Fruit fly (Drosophila melanogaster) whole organism, embryonic: ENCODE data around the gene CG13403.
A peak's percentile ranks its signal among the peaks of the same experiment; 100 is the strongest.

ENCODE experiments used
- Aef1 ChIP-seq: fragments of 200-800 bp; sonication (Bioruptor generic); IDR thresholded peaks from 3 replicates; pipeline ENCODE4 v1.3.6; 2022; ENCODE audit warnings: missing biosample characterization, missing genetic modification characterization
- Awh ChIP-seq: fragments of 200-800 bp; sonication (Bioruptor generic); IDR thresholded peaks from 2 replicates; pipeline ENCODE4, ENCODE4 v1.3.6; 2022; ENCODE audit warnings: missing biosample characterization, missing genetic modification characterization
- CG10543 ChIP-seq: fragments of 200-800 bp; sonication (Bioruptor generic); optimal IDR thresholded peaks from 3 replicates; lab custom pipeline; 2017; ENCODE audit warnings: missing biosample characterization, mild to moderate bottlenecking, missing genetic modification characterization, moderate library complexity
- CG11247 ChIP-seq: fragments of 200-800 bp; sonication (Bioruptor generic); IDR thresholded peaks from 2 replicates; pipeline ENCODE4 v1.3.6; 2022; ENCODE audit warnings: missing biosample characterization, missing genetic modification characterization
- CG13123 ChIP-seq: fragments of 200-800 bp; sonication (Bioruptor generic); optimal IDR thresholded peaks from 2 replicates; lab custom pipeline; 2016; ENCODE audit warnings: missing biosample characterization, missing genetic modification characterization
- CG13287 ChIP-seq: fragments of 200-800 bp; sonication (Bioruptor generic); IDR thresholded peaks from 2 replicates; pipeline ENCODE4 v1.3.6; 2022; ENCODE audit warnings: missing biosample characterization, missing genetic modification characterization; ENCODE audit not compliant: partially characterized antibody
- CG14710 ChIP-seq: fragments of 200-800 bp; sonication (Bioruptor generic); optimal IDR thresholded peaks from 3 replicates; lab custom pipeline; 2019; ENCODE audit warnings: missing biosample characterization, mild to moderate bottlenecking, missing genetic modification characterization, moderate library complexity
- CG15696 ChIP-seq: fragments of 200-800 bp; sonication (Bioruptor generic); optimal IDR thresholded peaks from 2 replicates; lab custom pipeline; 2019; ENCODE audit warnings: missing biosample characterization, mild to moderate bottlenecking, missing genetic modification characterization, moderate library complexity
- CG32532 ChIP-seq: fragments of 200-800 bp; sonication (Bioruptor generic); IDR thresholded peaks from 2 replicates; pipeline ENCODE4 v1.3.6; 2022; ENCODE audit warnings: missing biosample characterization, missing genetic modification characterization
- CG3407 ChIP-seq: fragments of 200-800 bp; sonication (Bioruptor generic); optimal IDR thresholded peaks from 2 replicates; lab custom pipeline; 2018; ENCODE audit warnings: missing biosample characterization, mild to moderate bottlenecking, missing genetic modification characterization
- CG3847 ChIP-seq: fragments of 200-800 bp; sonication (Bioruptor generic); IDR thresholded peaks from 2 replicates; pipeline ENCODE4 v1.3.6; 2022; ENCODE audit warnings: missing biosample characterization, missing genetic modification characterization
- CG3995 ChIP-seq: fragments of 200-800 bp; sonication (Bioruptor generic); optimal IDR thresholded peaks from 3 replicates; lab custom pipeline; 2016; ENCODE audit warnings: missing biosample characterization, missing genetic modification characterization
- CG4282 ChIP-seq: fragments of 200-800 bp; sonication (Bioruptor generic); optimal IDR thresholded peaks from 2 replicates; lab custom pipeline; 2016; ENCODE audit warnings: missing biosample characterization, missing genetic modification characterization
- CG4328 ChIP-seq: fragments of 200-800 bp; sonication (Bioruptor generic); optimal IDR thresholded peaks from 3 replicates; lab custom pipeline; 2017; ENCODE audit warnings: missing biosample characterization, missing genetic modification reagents, missing genetic modification characterization
- CG6813 ChIP-seq: fragments of 200-800 bp; sonication (Bioruptor generic); optimal IDR thresholded peaks from 2 replicates; lab custom pipeline; 2017; ENCODE audit warnings: missing biosample characterization, missing genetic modification characterization, mild to moderate bottlenecking, moderate library complexity, missing genetic modification reagents
- Dip3 ChIP-seq: fragments of 200-800 bp; sonication (Bioruptor generic); optimal IDR thresholded peaks from 3 replicates; lab custom pipeline; 2016; ENCODE audit warnings: missing biosample characterization, missing genetic modification characterization
- Dll ChIP-seq: fragments of 200-800 bp; sonication (Bioruptor generic); IDR thresholded peaks from 4 replicates; pipeline ENCODE4 v1.3.6; 2022; ENCODE audit warnings: missing biosample characterization, missing genetic modification characterization; ENCODE audit not compliant: partially characterized antibody
- Dp ChIP-seq: fragments of 200-800 bp; sonication (Bioruptor generic); optimal IDR thresholded peaks from 2 replicates; lab custom pipeline; 2018; ENCODE audit warnings: missing biosample characterization, mild to moderate bottlenecking, missing genetic modification characterization, moderate library complexity
- E2f1 ChIP-seq: fragments of 200-800 bp; sonication (Bioruptor generic); IDR thresholded peaks from 2 replicates; pipeline ENCODE4 v1.3.6; 2022; ENCODE audit warnings: missing biosample characterization, missing genetic modification characterization
- Eip74EF ChIP-seq, 2 experiments: fragments of 200-800 bp in 1 of 2; fragments of >200 bp in 1 of 2; sonication (Bioruptor generic) in 1 of 2; optimal IDR thresholded peaks; 2 replicates each; lab custom pipeline; 2017 to 2019; ENCODE audit warnings: missing biosample characterization in 2 of 2, missing genetic modification characterization in 2 of 2, mild to moderate bottlenecking in 1 of 2, moderate library complexity in 1 of 2
- Elba2 ChIP-seq: fragments of 200-800 bp; sonication (Bioruptor generic); optimal IDR thresholded peaks from 3 replicates; lab custom pipeline; 2016; ENCODE audit warnings: missing biosample characterization, missing genetic modification characterization
- Fer2 ChIP-seq: fragments of 200-800 bp; sonication (Bioruptor generic); optimal IDR thresholded peaks from 2 replicates; lab custom pipeline; 2018; ENCODE audit warnings: missing biosample characterization, mild to moderate bottlenecking, missing genetic modification characterization, moderate library complexity
- HHEX ChIP-seq: fragments of 200-800 bp; sonication (Bioruptor generic); optimal IDR thresholded peaks from 3 replicates; lab custom pipeline; 2017; ENCODE audit warnings: missing biosample characterization, mild to moderate bottlenecking, missing genetic modification characterization, missing genetic modification reagents
- Hr78 ChIP-seq, 2 experiments: fragments of 200-800 bp in 1 of 2; fragments of >200 bp in 1 of 2; sonication (Bioruptor generic) in 1 of 2; optimal IDR thresholded peaks; 2 replicates each; lab custom pipeline; 2017 to 2019; ENCODE audit warnings: missing biosample characterization in 2 of 2, missing genetic modification characterization in 2 of 2, mild to moderate bottlenecking in 1 of 2, moderate library complexity in 1 of 2
- Lhr ChIP-seq: fragments of 200-800 bp; sonication (Bioruptor generic); optimal IDR thresholded peaks from 3 replicates; lab custom pipeline; 2017; ENCODE audit warnings: mild to moderate bottlenecking, missing biosample characterization, missing genetic modification reagents, missing genetic modification characterization
- NC2β ChIP-seq: fragments of 200-800 bp; sonication (Bioruptor generic); optimal IDR thresholded peaks from 2 replicates; lab custom pipeline; 2016; ENCODE audit warnings: missing biosample characterization, missing genetic modification characterization
- Neu2 ChIP-seq: fragments of 200-800 bp; sonication (Bioruptor generic); optimal IDR thresholded peaks from 3 replicates; lab custom pipeline; 2016; ENCODE audit warnings: missing biosample characterization, missing genetic modification characterization, borderline replicate concordance
- Opbp ChIP-seq: fragments of 200-800 bp; sonication (Bioruptor generic); IDR thresholded peaks from 3 replicates; pipeline ENCODE4 v1.3.6; 2022; ENCODE audit warnings: missing biosample characterization, missing genetic modification characterization; ENCODE audit not compliant: partially characterized antibody
- Ptx1 ChIP-seq: fragments of 200-800 bp; sonication (Bioruptor generic); IDR thresholded peaks from 2 replicates; pipeline ENCODE4 v1.3.6; 2022; ENCODE audit warnings: missing biosample characterization, missing genetic modification characterization
- Sox102F ChIP-seq: fragments of 200-800 bp; sonication (Bioruptor generic); optimal IDR thresholded peaks from 2 replicates; lab custom pipeline; 2018; ENCODE audit warnings: missing biosample characterization, mild to moderate bottlenecking, missing genetic modification characterization, moderate library complexity
- bbx ChIP-seq: fragments of 200-800 bp; sonication (Bioruptor generic); IDR thresholded peaks from 2 replicates; pipeline ENCODE4 v1.3.6; 2022; ENCODE audit warnings: missing biosample characterization, missing genetic modification characterization; ENCODE audit not compliant: partially characterized antibody
- crp ChIP-seq, 2 experiments: fragments of 200-800 bp; sonication (Bioruptor generic); optimal IDR thresholded peaks; 2 replicates in 1 of 2; 3 replicates in 1 of 2; lab custom pipeline; 2017; ENCODE audit warnings: missing biosample characterization in 2 of 2, missing genetic modification characterization in 2 of 2, mild to moderate bottlenecking in 1 of 2, moderate library complexity in 1 of 2
- dati ChIP-seq: fragments of 200-800 bp; sonication (Bioruptor generic); IDR thresholded peaks from 2 replicates; pipeline ENCODE4 v1.3.6; 2022; ENCODE audit warnings: missing biosample characterization, missing genetic modification characterization
- eve ChIP-seq, 2 experiments: fragments of >200 bp; optimal IDR thresholded peaks; 2 replicates each; lab custom pipeline; 2017; ENCODE audit warnings: missing biosample characterization in 2 of 2, missing genetic modification characterization in 2 of 2
- fd102C ChIP-seq: fragments of 200-800 bp; sonication (Bioruptor generic); optimal IDR thresholded peaks from 2 replicates; lab custom pipeline; 2018; ENCODE audit warnings: missing biosample characterization, mild to moderate bottlenecking, missing genetic modification characterization, moderate library complexity
- gcm ChIP-seq: fragments of 200-800 bp; sonication (Bioruptor generic); optimal IDR thresholded peaks from 2 replicates; lab custom pipeline; 2019; ENCODE audit warnings: missing biosample characterization, mild to moderate bottlenecking, missing genetic modification characterization, moderate library complexity
- kah ChIP-seq: fragments of 200-800 bp; sonication (Bioruptor generic); optimal IDR thresholded peaks from 2 replicates; lab custom pipeline; 2018; ENCODE audit warnings: missing biosample characterization, mild to moderate bottlenecking, missing genetic modification characterization
- nom ChIP-seq: fragments of 200-800 bp; sonication (Bioruptor generic); optimal IDR thresholded peaks from 2 replicates; lab custom pipeline; 2017; ENCODE audit warnings: missing biosample characterization, missing genetic modification characterization, mild to moderate bottlenecking, moderate library complexity, missing genetic modification reagents
- odd ChIP-seq: fragments of 200-800 bp; sonication (Bioruptor generic); optimal IDR thresholded peaks from 2 replicates; lab custom pipeline; 2017; ENCODE audit warnings: missing biosample characterization, mild to moderate bottlenecking, missing genetic modification characterization
- pho ChIP-seq: fragments of 200-800 bp; sonication (Bioruptor generic); optimal IDR thresholded peaks from 2 replicates; lab custom pipeline; 2016; ENCODE audit warnings: missing biosample characterization, missing genetic modification characterization
- phol ChIP-seq: fragments of 200-800 bp; sonication (Bioruptor generic); optimal IDR thresholded peaks from 3 replicates; lab custom pipeline; 2018; ENCODE audit warnings: missing biosample characterization, mild to moderate bottlenecking, missing genetic modification characterization, moderate library complexity
- repo ChIP-seq: fragments of 200-800 bp; sonication (Bioruptor generic); optimal IDR thresholded peaks from 2 replicates; lab custom pipeline; 2016; ENCODE audit warnings: missing biosample characterization, missing genetic modification characterization
- sens-2 ChIP-seq: fragments of 200-800 bp; sonication (Bioruptor generic); IDR thresholded peaks from 2 replicates; pipeline ENCODE4 v1.3.6; 2022; ENCODE audit warnings: missing biosample characterization, missing genetic modification characterization
- sob ChIP-seq: fragments of 200-800 bp; sonication (Bioruptor generic); IDR thresholded peaks from 2 replicates; pipeline ENCODE4 v1.3.6; 2022; ENCODE audit warnings: missing biosample characterization, missing genetic modification characterization
- sqz ChIP-seq: fragments of 200-800 bp; sonication (Bioruptor generic); optimal IDR thresholded peaks from 3 replicates; lab custom pipeline; 2018; ENCODE audit warnings: missing biosample characterization, mild to moderate bottlenecking, missing genetic modification characterization
- sr ChIP-seq: fragments of 200-800 bp; sonication (Bioruptor generic); IDR thresholded peaks from 3 replicates; pipeline ENCODE4 v1.3.6; 2022; ENCODE audit warnings: missing biosample characterization, missing genetic modification characterization
- stc ChIP-seq: fragments of 200-800 bp; sonication (Bioruptor generic); IDR thresholded peaks from 2 replicates; pipeline ENCODE4 v1.3.6; 2022; ENCODE audit warnings: missing biosample characterization, missing genetic modification characterization
- stwl ChIP-seq: fragments of 200-800 bp; sonication (Bioruptor generic); optimal IDR thresholded peaks from 3 replicates; lab custom pipeline; 2018; ENCODE audit warnings: missing biosample characterization, mild to moderate bottlenecking, missing genetic modification characterization, moderate library complexity
- tin ChIP-seq: fragments of 200-800 bp; sonication (Bioruptor generic); optimal IDR thresholded peaks from 3 replicates; lab custom pipeline; 2016; ENCODE audit warnings: missing biosample characterization, missing genetic modification characterization
- yki ChIP-seq: fragments of >200 bp; optimal IDR thresholded peaks from 3 replicates; lab custom pipeline; 2018

The CG13403 gene

DNA sequence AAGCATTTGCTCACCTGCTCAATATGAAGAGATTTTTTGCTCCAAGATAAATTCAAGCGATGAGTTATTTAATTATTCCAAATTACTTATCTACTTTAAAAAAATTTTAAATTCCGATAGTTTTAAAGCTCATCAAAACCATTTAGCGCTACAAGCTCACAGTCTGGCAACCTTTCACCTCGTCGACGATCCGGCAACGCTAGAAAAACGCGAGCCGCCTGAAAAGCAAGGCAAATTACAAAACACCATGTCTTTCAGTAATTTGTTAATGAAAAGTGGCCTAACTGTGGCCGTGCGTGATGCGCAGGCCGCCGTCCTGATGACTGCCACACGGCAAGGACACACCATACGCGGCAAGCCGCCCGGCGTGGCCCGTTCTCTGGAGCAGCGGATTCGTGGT is 34.3 kb upstream of the CG13403 start, which contains the start of gene mRpL38:
TSS of gene mRpL38 (plus strand) at position 197 of the 400 bp plus-strand sequence.
- no peak for TF ChIP-seq eve (GFP tag; optimal IDR thresholded peaks at IDR 0.05; lab: Kevin White, UChicago)
- TF ChIP-seq repo (GFP tag; lab: Kevin White, UChicago): no peak
- no peak for TF ChIP-seq pho (GFP tag; lab: Kevin White, UChicago)
- no peak for TF ChIP-seq HHEX
- peak; percentile 29; the same call in 1 of the 2 replicates for TF ChIP-seq CG3847 (GFP tag; lab: Robert Waterston, UW)
- 0 out of 4 replicates have a peak, but pooled peaks have one; percentile 27 for TF ChIP-seq Dll (GFP tag; lab: Robert Waterston, UW)
- TF ChIP-seq stc (GFP tag; lab: Robert Waterston, UW): no peak
- TF ChIP-seq dati (GFP tag; lab: Robert Waterston, UW): no peak
- TF ChIP-seq kah: no peak
- TF ChIP-seq Awh (GFP tag; lab: Robert Waterston, UW): no peak
- TF ChIP-seq CG10543 (GFP tag; lab: Kevin White, UChicago): no peak
- no peak for TF ChIP-seq Lhr (GFP tag; lab: Kevin White, UChicago)
- TF ChIP-seq Sox102F (GFP tag; lab: Kevin White, UChicago): no peak
- no peak for TF ChIP-seq NC2β (GFP tag; lab: Kevin White, UChicago)
- no peak for TF ChIP-seq yki (lab: Kevin White, UChicago)
- no peak for TF ChIP-seq Aef1 (GFP tag; lab: Robert Waterston, UW)
- no peak for TF ChIP-seq sqz (GFP tag; lab: Kevin White, UChicago)
- peak; percentile 30; the same call in 1 of the 3 replicates for TF ChIP-seq Opbp (GFP tag; lab: Robert Waterston, UW)
- TF ChIP-seq tin (GFP tag; lab: Kevin White, UChicago): no peak
- TF ChIP-seq CG13123: no peak
- no peak for TF ChIP-seq odd (GFP tag; lab: Kevin White, UChicago)
- TF ChIP-seq bbx (GFP tag; lab: Robert Waterston, UW): no peak
- no peak for TF ChIP-seq Neu2 (GFP tag; lab: Kevin White, UChicago)
- TF ChIP-seq E2f1 (GFP tag; lab: Robert Waterston, UW): no peak
- TF ChIP-seq CG4282 (GFP tag; lab: Kevin White, UChicago): no peak
- no peak for TF ChIP-seq nom (GFP tag; lab: Kevin White, UChicago)
- TF ChIP-seq CG15696 (tag; lab: Kevin White, UChicago): no peak
- no peak for TF ChIP-seq Eip74EF (GFP tag; optimal IDR thresholded peaks at IDR 0.05; lab: Kevin White, UChicago)
- TF ChIP-seq CG13287 (GFP tag; lab: Robert Waterston, UW): peak; percentile 27
- TF ChIP-seq CG6813: no peak
- no peak for TF ChIP-seq CG3407
- TF ChIP-seq Elba2: no peak
- TF ChIP-seq stwl (tag; lab: Kevin White, UChicago): peak; percentile 41
- no peak for TF ChIP-seq fd102C (GFP tag; lab: Kevin White, UChicago)
- TF ChIP-seq CG3995 (GFP tag; lab: Kevin White, UChicago): no peak
- TF ChIP-seq sob (GFP tag; lab: Robert Waterston, UW): no peak
- no peak for TF ChIP-seq Hr78 (GFP tag; optimal IDR thresholded peaks at IDR 0.05; lab: Kevin White, UChicago)
- no peak for TF ChIP-seq crp (GFP tag; optimal IDR thresholded peaks at IDR 0.05; lab: Kevin White, UChicago)
- TF ChIP-seq Dip3: no peak
- no peak for TF ChIP-seq CG4328 (GFP tag; lab: Kevin White, UChicago)
- TF ChIP-seq Fer2: no peak
- no peak for TF ChIP-seq CG11247
- no peak for TF ChIP-seq phol
- TF ChIP-seq Ptx1 (GFP tag; lab: Robert Waterston, UW): no peak
- TF ChIP-seq gcm (GFP tag; lab: Kevin White, UChicago): no peak
- no peak for TF ChIP-seq CG32532 (GFP tag; lab: Robert Waterston, UW)
- no peak for TF ChIP-seq sr
- no peak for TF ChIP-seq sens-2 (GFP tag; lab: Robert Waterston, UW)
- peak; percentile 0 for TF ChIP-seq CG14710 (tag; lab: Kevin White, UChicago)
- peak; percentile 88 for TF ChIP-seq Dp (GFP tag; lab: Kevin White, UChicago)
